Fruit fly (Drosophila melanogaster) whole organism, embryonic: ENCODE results near the gene twf.

Source experiments
- BEAF-32 ChIP-seq: fragments of 200-800 bp; sonication (Bioruptor generic); optimal IDR thresholded peaks from 3 replicates; lab custom pipeline; 2017; ENCODE audit warnings: missing biosample characterization, missing genetic modification characterization, mild to moderate bottlenecking, moderate library complexity, missing genetic modification reagents
- CG12071 ChIP-seq: fragments of 200-800 bp; sonication (Bioruptor generic); optimal IDR thresholded peaks from 3 replicates; lab custom pipeline; 2018; ENCODE audit warnings: missing biosample characterization, mild to moderate bottlenecking, missing genetic modification characterization
- CG12219 ChIP-seq: fragments of 200-800 bp; sonication (Bioruptor generic); optimal IDR thresholded peaks from 3 replicates; lab custom pipeline; 2018; ENCODE audit warnings: missing biosample characterization, mild to moderate bottlenecking, missing genetic modification characterization
- CG12391 ChIP-seq: fragments of 200-800 bp; sonication (Bioruptor generic); optimal IDR thresholded peaks from 3 replicates; lab custom pipeline; 2018; ENCODE audit warnings: missing biosample characterization, mild to moderate bottlenecking, missing genetic modification characterization, moderate library complexity
- CG12769 ChIP-seq: fragments of 200-800 bp; sonication (Bioruptor generic); optimal IDR thresholded peaks from 2 replicates; lab custom pipeline; 2019; ENCODE audit warnings: missing biosample characterization, mild to moderate bottlenecking, missing genetic modification characterization, moderate library complexity
- CG13775 ChIP-seq: fragments of 200-800 bp; sonication (Bioruptor generic); optimal IDR thresholded peaks from 3 replicates; lab custom pipeline; 2017; ENCODE audit warnings: missing biosample characterization, mild to moderate bottlenecking, missing genetic modification characterization
- CG15514 ChIP-seq: fragments of 200-800 bp; sonication (Bioruptor generic); optimal IDR thresholded peaks from 3 replicates; lab custom pipeline; 2017; ENCODE audit warnings: missing biosample characterization, missing genetic modification characterization, mild to moderate bottlenecking, moderate library complexity, missing genetic modification reagents
- CG16779 ChIP-seq: fragments of 200-800 bp; sonication (Bioruptor generic); IDR thresholded peaks from 2 replicates; pipeline ENCODE4 v1.3.6; 2022; ENCODE audit warnings: missing biosample characterization, missing genetic modification characterization
- CG1832 ChIP-seq: fragments of 200-800 bp; sonication (Bioruptor generic); optimal IDR thresholded peaks from 2 replicates; lab custom pipeline; 2017; ENCODE audit warnings: missing biosample characterization, mild to moderate bottlenecking, missing genetic modification characterization, inconsistent platforms
- CG18476 ChIP-seq: fragments of 200-800 bp; sonication (Bioruptor generic); optimal IDR thresholded peaks from 2 replicates; lab custom pipeline; 2016; ENCODE audit warnings: missing biosample characterization, mild to moderate bottlenecking, missing genetic modification characterization
- CG18764 ChIP-seq: fragments of 200-800 bp; sonication (Bioruptor generic); optimal IDR thresholded peaks from 3 replicates; lab custom pipeline; 2016; ENCODE audit warnings: missing biosample characterization, missing genetic modification characterization
- CG31365 ChIP-seq: fragments of 200-800 bp; sonication (Bioruptor generic); optimal IDR thresholded peaks from 2 replicates; lab custom pipeline; 2018; ENCODE audit warnings: missing biosample characterization, mild to moderate bottlenecking, missing genetic modification characterization
- CG4707 ChIP-seq: fragments of 200-800 bp; sonication (Bioruptor generic); optimal IDR thresholded peaks from 2 replicates; lab custom pipeline; 2018; ENCODE audit warnings: missing biosample characterization, mild to moderate bottlenecking, missing genetic modification characterization, moderate library complexity
- CG4854 ChIP-seq: fragments of 200-800 bp; sonication (Bioruptor generic); optimal IDR thresholded peaks from 2 replicates; lab custom pipeline; 2016; ENCODE audit warnings: missing biosample characterization, missing genetic modification characterization, inconsistent platforms
- CG5180 ChIP-seq: fragments of 200-800 bp; sonication (Bioruptor generic); optimal IDR thresholded peaks from 3 replicates; lab custom pipeline; 2017; ENCODE audit warnings: missing biosample characterization, missing genetic modification characterization, mild to moderate bottlenecking, moderate library complexity, missing genetic modification reagents
- CG8359 ChIP-seq: fragments of 200-800 bp; sonication (Bioruptor generic); optimal IDR thresholded peaks from 2 replicates; lab custom pipeline; 2017; ENCODE audit warnings: missing biosample characterization, mild to moderate bottlenecking, missing genetic modification characterization, borderline replicate concordance
- CG9932 ChIP-seq: fragments of 200-800 bp; sonication (Bioruptor generic); IDR thresholded peaks from 2 replicates; pipeline ENCODE4 v1.3.6; 2022; ENCODE audit warnings: missing biosample characterization, missing genetic modification characterization
- CrebB ChIP-seq: fragments of 200-800 bp; sonication (Bioruptor generic); optimal IDR thresholded peaks from 3 replicates; lab custom pipeline; 2018; ENCODE audit warnings: missing biosample characterization, mild to moderate bottlenecking, missing genetic modification characterization
- D19A ChIP-seq: fragments of 200-800 bp; optimal IDR thresholded peaks from 3 replicates; lab custom pipeline; 2019; ENCODE audit warnings: missing biosample characterization, mild to moderate bottlenecking, missing genetic modification characterization, moderate library complexity
- Dad ChIP-seq: fragments of 200-800 bp; sonication (Bioruptor generic); optimal IDR thresholded peaks from 3 replicates; lab custom pipeline; 2016; ENCODE audit warnings: missing biosample characterization, missing genetic modification characterization
- Dfd ChIP-seq, 2 experiments: fragments of >200 bp; optimal IDR thresholded peaks; 2 replicates each; lab custom pipeline; 2017; ENCODE audit warnings: missing biosample characterization in 2 of 2, missing genetic modification characterization in 2 of 2
- Fer2 ChIP-seq: fragments of 200-800 bp; sonication (Bioruptor generic); optimal IDR thresholded peaks from 2 replicates; lab custom pipeline; 2018; ENCODE audit warnings: missing biosample characterization, mild to moderate bottlenecking, missing genetic modification characterization, moderate library complexity
- H15 ChIP-seq: fragments of 200-800 bp; sonication (Bioruptor generic); IDR thresholded peaks from 3 replicates; pipeline ENCODE4 v1.3.6; 2022; ENCODE audit warnings: missing biosample characterization, missing genetic modification characterization
- HLH3B ChIP-seq: fragments of 200-800 bp; sonication (Bioruptor generic); IDR thresholded peaks from 2 replicates; pipeline ENCODE4 v1.3.6; 2022; ENCODE audit warnings: missing biosample characterization, missing genetic modification characterization
- Mad ChIP-seq: fragments of 200-800 bp; sonication (Bioruptor generic); optimal IDR thresholded peaks from 2 replicates; lab custom pipeline; 2016; ENCODE audit warnings: missing biosample characterization, missing genetic modification characterization
- NC2β ChIP-seq: fragments of 200-800 bp; sonication (Bioruptor generic); optimal IDR thresholded peaks from 2 replicates; lab custom pipeline; 2016; ENCODE audit warnings: missing biosample characterization, missing genetic modification characterization
- NFAT ChIP-seq: fragments of 200-800 bp; sonication (Bioruptor generic); IDR thresholded peaks from 2 replicates; pipeline ENCODE4 v1.3.6; 2022; ENCODE audit warnings: missing biosample characterization, missing genetic modification characterization
- Oaz ChIP-seq: fragments of 200-800 bp; sonication (Bioruptor generic); IDR thresholded peaks from 2 replicates; pipeline ENCODE4 v1.3.6; 2022; ENCODE audit warnings: missing biosample characterization, missing genetic modification characterization
- Optix ChIP-seq: fragments of 200-800 bp; sonication (Bioruptor generic); IDR thresholded peaks from 3 replicates; pipeline ENCODE4 v1.3.6; 2022; ENCODE audit warnings: missing biosample characterization, missing genetic modification characterization
- Ravus ChIP-seq: fragments of 200-800 bp; sonication (Bioruptor generic); IDR thresholded peaks from 2 replicates; pipeline ENCODE4 v1.3.6; 2022; ENCODE audit warnings: missing biosample characterization, missing genetic modification characterization
- Scr ChIP-seq: fragments of 200-800 bp; sonication (Bioruptor generic); IDR thresholded peaks from 2 replicates; pipeline ENCODE4 v1.3.6; 2022; ENCODE audit warnings: missing biosample characterization, missing genetic modification characterization; ENCODE audit not compliant: partially characterized antibody
- Ssrp ChIP-seq: fragments of 200-800 bp; sonication (Bioruptor generic); optimal IDR thresholded peaks from 2 replicates; lab custom pipeline; 2018; ENCODE audit warnings: missing biosample characterization, mild to moderate bottlenecking, missing genetic modification characterization, moderate library complexity
- Taf1 ChIP-seq: fragments of 200-800 bp; sonication (Bioruptor generic); IDR thresholded peaks from 2 replicates; pipeline ENCODE4 v1.3.6; 2022; ENCODE audit warnings: missing biosample characterization, missing genetic modification characterization
- Trl ChIP-seq, 3 experiments: fragments of >200 bp in 2 of 3; fragments of 200-800 bp in 1 of 3; sonication (Bioruptor generic) in 1 of 3; optimal IDR thresholded peaks; 2 replicates in 1 of 3; 3 replicates in 2 of 3; lab custom pipeline; 2016 to 2017; ENCODE audit warnings: missing biosample characterization in 1 of 3, missing genetic modification characterization in 1 of 3
- cas ChIP-seq: fragments of 200-800 bp; sonication (Bioruptor generic); IDR thresholded peaks from 2 replicates; pipeline ENCODE4 v1.3.6; 2022; ENCODE audit warnings: missing biosample characterization, missing genetic modification characterization
- crp ChIP-seq, 2 experiments: fragments of 200-800 bp; sonication (Bioruptor generic); optimal IDR thresholded peaks; 2 replicates in 1 of 2; 3 replicates in 1 of 2; lab custom pipeline; 2017; ENCODE audit warnings: missing biosample characterization in 2 of 2, missing genetic modification characterization in 2 of 2, mild to moderate bottlenecking in 1 of 2, moderate library complexity in 1 of 2
- danr ChIP-seq: fragments of 200-800 bp; sonication (Bioruptor generic); IDR thresholded peaks from 2 replicates; pipeline ENCODE4 v1.3.6; 2022; ENCODE audit warnings: missing biosample characterization, missing genetic modification characterization
- disco-r ChIP-seq: fragments of 200-800 bp; sonication (Bioruptor generic); optimal IDR thresholded peaks from 2 replicates; lab custom pipeline; 2016; ENCODE audit warnings: missing biosample characterization, missing genetic modification characterization
- dm ChIP-seq: fragments of 200-800 bp; sonication (Bioruptor generic); optimal IDR thresholded peaks from 3 replicates; lab custom pipeline; 2016; ENCODE audit warnings: missing biosample characterization, missing genetic modification characterization
- en ChIP-seq: fragments of 200-800 bp; sonication (Bioruptor generic); optimal IDR thresholded peaks from 2 replicates; lab custom pipeline; 2016; ENCODE audit warnings: missing biosample characterization, missing genetic modification characterization
- fd96Cb ChIP-seq: fragments of 200-800 bp; sonication (Bioruptor generic); optimal IDR thresholded peaks from 2 replicates; lab custom pipeline; 2018; ENCODE audit warnings: missing biosample characterization, mild to moderate bottlenecking, missing genetic modification characterization, moderate library complexity
- gce ChIP-seq: fragments of 200-800 bp; sonication (Bioruptor generic); IDR thresholded peaks from 3 replicates; pipeline ENCODE4 v1.3.6; 2022; ENCODE audit warnings: missing biosample characterization, missing genetic modification characterization
- grau ChIP-seq: fragments of 200-800 bp; optimal IDR thresholded peaks from 3 replicates; lab custom pipeline; 2019; ENCODE audit warnings: missing biosample characterization, mild to moderate bottlenecking, missing genetic modification characterization, moderate library complexity
- jumu ChIP-seq: fragments of 200-800 bp; sonication (Bioruptor generic); optimal IDR thresholded peaks from 3 replicates; lab custom pipeline; 2016; ENCODE audit warnings: missing biosample characterization, missing genetic modification characterization
- mld ChIP-seq: fragments of 200-800 bp; sonication (Bioruptor generic); IDR thresholded peaks from 3 replicates; pipeline ENCODE4 v1.3.6; 2022; ENCODE audit warnings: missing biosample characterization, missing genetic modification characterization; ENCODE audit not compliant: partially characterized antibody
- nau ChIP-seq: fragments of 200-800 bp; sonication (Bioruptor generic); optimal IDR thresholded peaks from 3 replicates; lab custom pipeline; 2017; ENCODE audit warnings: missing biosample characterization, mild to moderate bottlenecking, missing genetic modification characterization, missing genetic modification reagents
- slbo ChIP-seq: fragments of 200-800 bp; sonication (Bioruptor generic); IDR thresholded peaks from 2 replicates; pipeline ENCODE4 v1.3.6; 2022; ENCODE audit warnings: missing biosample characterization, missing genetic modification characterization
- slp2 ChIP-seq: fragments of 200-800 bp; sonication (Bioruptor generic); optimal IDR thresholded peaks from 2 replicates; lab custom pipeline; 2016; ENCODE audit warnings: missing biosample characterization, missing genetic modification characterization
- twi ChIP-seq: fragments of 200-800 bp; optimal IDR thresholded peaks from 2 replicates; lab custom pipeline; 2019; ENCODE audit warnings: missing biosample characterization, mild to moderate bottlenecking, missing genetic modification characterization, moderate library complexity
- zf30C ChIP-seq: fragments of 200-800 bp; sonication (Bioruptor generic); optimal IDR thresholded peaks from 3 replicates; lab custom pipeline; 2018; ENCODE audit warnings: missing biosample characterization, mild to moderate bottlenecking, missing genetic modification characterization

twf gene

DNA sequence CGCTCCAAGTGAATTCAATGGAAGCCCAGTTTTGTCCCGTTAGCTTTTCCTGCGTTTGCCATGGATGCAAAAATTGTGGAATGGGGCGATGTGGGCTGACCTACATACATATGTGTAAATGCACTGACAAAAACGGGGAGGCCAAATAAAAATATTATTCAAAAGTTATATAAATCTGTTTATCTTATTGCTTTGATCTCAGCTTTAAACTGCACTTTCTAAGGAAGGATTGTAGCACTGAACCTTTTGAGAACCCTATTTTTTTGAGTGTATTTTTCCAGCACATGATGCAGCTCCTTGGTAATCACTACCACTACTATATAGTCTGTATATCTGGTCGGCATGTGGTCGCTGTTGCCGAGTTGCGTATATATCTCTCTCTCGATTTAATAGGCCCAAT lies 45.4 kb upstream of the twf start (continued):
- TF ChIP-seq BEAF-32 (GFP tag; lab: Kevin White, UChicago) (no peak), CG5180 (no peak), CG18764 (peak; percentile 19), D19A (tag; lab: Kevin White, UChicago) (peak; percentile 28), CG12071 (peak; percentile 21), CrebB (tag; lab: Kevin White, UChicago) (no peak), Optix (GFP tag; lab: Robert Waterston, UW) (0 out of 3 replicates have a peak, but pooled peaks have one; percentile 33), Oaz (no peak), cas (GFP tag; lab: Robert Waterston, UW) (no peak), CG15514 (GFP tag; lab: Kevin White, UChicago) (peak; percentile 10), danr (GFP tag; lab: Robert Waterston, UW) (0 out of 2 replicates have a peak, but pooled peaks have one; percentile 19), Ssrp (tag; lab: Kevin White, UChicago) (peak; percentile 4), CG12219 (GFP tag; lab: Kevin White, UChicago) (no peak), Fer2 (tag; lab: Kevin White, UChicago) (no peak), slbo (GFP tag; lab: Robert Waterston, UW) (peak; percentile 62), crp (GFP tag; optimal IDR thresholded peaks at IDR 0.05; lab: Kevin White, UChicago) (no peak), CG1832 (GFP tag; lab: Kevin White, UChicago) (no peak), CG4854 (peak; percentile 13), CG31365 (no peak), jumu (GFP tag; lab: Kevin White, UChicago) (no peak), zf30C (GFP tag; lab: Kevin White, UChicago) (no peak), dm (GFP tag; lab: Kevin White, UChicago) (no peak), CG4707 (GFP tag; lab: Kevin White, UChicago) (no peak), H15 (GFP tag; lab: Robert Waterston, UW) (peak; percentile 53; the same call in 1 of the 3 replicates), disco-r (no peak), Dad (GFP tag; lab: Kevin White, UChicago) (peak; percentile 17), Scr (GFP tag; lab: Robert Waterston, UW) (no peak), CG8359 (no peak), fd96Cb (tag; lab: Kevin White, UChicago) (peak; percentile 59), Ravus (GFP tag; lab: Robert Waterston, UW) (peak; percentile 22; the same call in 1 of the 2 replicates), CG13775 (GFP tag; lab: Kevin White, UChicago) (no peak), gce (GFP tag; lab: Robert Waterston, UW) (no peak), CG12769 (tag; lab: Kevin White, UChicago) (no peak), NFAT (GFP tag; lab: Robert Waterston, UW) (no peak), grau (tag; lab: Kevin White, UChicago) (peak; percentile 21), Mad (GFP tag; lab: Kevin White, UChicago) (no peak), CG12391 (no peak), CG16779 (no peak), NC2β (GFP tag; lab: Kevin White, UChicago) (no peak), nau (GFP tag; lab: Kevin White, UChicago) (peak; percentile 26), Dfd (GFP tag; optimal IDR thresholded peaks at IDR 0.05; lab: Kevin White, UChicago) (no peak), slp2 (GFP tag; lab: Kevin White, UChicago) (no peak), mld (GFP tag; lab: Robert Waterston, UW) (no peak), CG18476 (GFP tag; lab: Kevin White, UChicago) (no peak), twi (tag; lab: Kevin White, UChicago) (no peak), CG9932 (no peak), en (no peak), Taf1 (GFP tag; lab: Robert Waterston, UW) (no peak), Trl (optimal IDR thresholded peaks at IDR 0.05; lab: Kevin White, UChicago) (no peak), Trl (GFP tag; optimal IDR thresholded peaks at IDR 0.05; lab: Kevin White, UChicago) (no peak), HLH3B (GFP tag; lab: Robert Waterston, UW) (peak; percentile 68)
